Worm (Caenorhabditis elegans) whole organism, L4/young adult: ENCODE measurements around the gene pal-1.

ENCODE experiments used
- W03F9.2 ChIP-seq: fragments of 150-350 bp; optimal IDR thresholded peaks from 2 replicates; lab custom pipeline; 2014; ENCODE audit warnings: missing biosample characterization, missing genetic modification characterization
- him-1 ChIP-seq: sonication (generic microtip); optimal IDR thresholded peaks from 2 replicates; lab custom pipeline; 2016; ENCODE audit warnings: missing genotype, missing genetic modification reagents, missing genetic modification characterization, missing compliant biosample characterization

ce11 chrIII:4822140-4822539 lies 12.8 kb upstream of the pal-1 start, which contains the start of gene F26A1.8:
- TF ChIP-seq him-1 (tag; lab: Kevin White, UChicago) (no peak), W03F9.2 (no peak)
